Fruit fly (Drosophila melanogaster) whole organism, embryonic: ENCODE measurements around the gene CG14803.

Source experiments
- Antp ChIP-seq: fragments of 200-800 bp; sonication (Bioruptor generic); optimal IDR thresholded peaks from 3 replicates; lab custom pipeline; 2016; ENCODE audit warnings: missing biosample characterization, missing genetic modification characterization
- Asciz ChIP-seq: fragments of 200-800 bp; sonication (Bioruptor generic); optimal IDR thresholded peaks from 2 replicates; lab custom pipeline; 2017; ENCODE audit warnings: missing biosample characterization, mild to moderate bottlenecking, missing genetic modification characterization, missing genetic modification reagents
- Bgb ChIP-seq: fragments of 200-800 bp; sonication (Bioruptor generic); IDR thresholded peaks from 2 replicates; pipeline ENCODE4 v1.3.6; 2022; ENCODE audit warnings: missing biosample characterization, missing genetic modification characterization; ENCODE audit not compliant: partially characterized antibody
- CG10959 ChIP-seq: fragments of 200-800 bp; sonication (Bioruptor generic); IDR thresholded peaks from 2 replicates; pipeline ENCODE4 v1.3.6; 2022; ENCODE audit warnings: missing biosample characterization, missing genetic modification characterization
- CG11456 ChIP-seq: fragments of 200-800 bp; sonication (Bioruptor generic); IDR thresholded peaks from 3 replicates; pipeline ENCODE4 v1.3.6; 2022; ENCODE audit warnings: missing biosample characterization, missing genetic modification characterization
- CG14667 ChIP-seq: fragments of 200-800 bp; sonication (Bioruptor generic); IDR thresholded peaks from 2 replicates; pipeline ENCODE4 v1.3.6; 2022; ENCODE audit warnings: missing biosample characterization, missing genetic modification characterization
- CG1529 ChIP-seq: fragments of 200-800 bp; sonication (Bioruptor generic); optimal IDR thresholded peaks from 3 replicates; lab custom pipeline; 2018; ENCODE audit warnings: missing biosample characterization, missing genetic modification characterization
- CG17186 ChIP-seq: fragments of 200-800 bp; sonication (Bioruptor generic); optimal IDR thresholded peaks from 3 replicates; lab custom pipeline; 2017; ENCODE audit warnings: missing biosample characterization, missing genetic modification reagents, missing genetic modification characterization
- CG17385 ChIP-seq: fragments of 200-800 bp; sonication (Bioruptor generic); optimal IDR thresholded peaks from 3 replicates; lab custom pipeline; 2018; ENCODE audit warnings: missing biosample characterization, mild to moderate bottlenecking, missing genetic modification characterization
- CG17912 ChIP-seq: fragments of 200-800 bp; sonication (Bioruptor generic); optimal IDR thresholded peaks from 2 replicates; lab custom pipeline; 2018; ENCODE audit warnings: missing biosample characterization, mild to moderate bottlenecking, missing genetic modification characterization
- CG18764 ChIP-seq: fragments of 200-800 bp; sonication (Bioruptor generic); optimal IDR thresholded peaks from 3 replicates; lab custom pipeline; 2016; ENCODE audit warnings: missing biosample characterization, missing genetic modification characterization
- CG2678 ChIP-seq: fragments of 200-800 bp; sonication (Bioruptor generic); optimal IDR thresholded peaks from 3 replicates; lab custom pipeline; 2019; ENCODE audit warnings: missing biosample characterization, mild to moderate bottlenecking, missing genetic modification characterization, moderate library complexity
- CG31224 ChIP-seq: fragments of 200-800 bp; sonication (Bioruptor generic); IDR thresholded peaks from 2 replicates; pipeline ENCODE4 v1.3.6; 2022; ENCODE audit warnings: missing biosample characterization, missing genetic modification characterization
- CG4617 ChIP-seq: fragments of 200-800 bp; sonication (Bioruptor generic); optimal IDR thresholded peaks from 3 replicates; lab custom pipeline; 2016; ENCODE audit warnings: missing biosample characterization, missing genetic modification characterization, borderline replicate concordance
- CG6813 ChIP-seq: fragments of 200-800 bp; sonication (Bioruptor generic); optimal IDR thresholded peaks from 2 replicates; lab custom pipeline; 2017; ENCODE audit warnings: missing biosample characterization, missing genetic modification characterization, mild to moderate bottlenecking, moderate library complexity, missing genetic modification reagents
- CG7271 ChIP-seq: fragments of 200-800 bp; sonication (Bioruptor generic); optimal IDR thresholded peaks from 2 replicates; lab custom pipeline; 2018; ENCODE audit warnings: missing biosample characterization, mild to moderate bottlenecking, missing genetic modification characterization, moderate library complexity
- Camta ChIP-seq: fragments of 200-800 bp; sonication (Bioruptor generic); optimal IDR thresholded peaks from 2 replicates; lab custom pipeline; 2016; ENCODE audit warnings: missing biosample characterization, missing genetic modification characterization
- CrebB ChIP-seq: fragments of 200-800 bp; sonication (Bioruptor generic); optimal IDR thresholded peaks from 3 replicates; lab custom pipeline; 2018; ENCODE audit warnings: missing biosample characterization, mild to moderate bottlenecking, missing genetic modification characterization
- D19A ChIP-seq: fragments of 200-800 bp; optimal IDR thresholded peaks from 3 replicates; lab custom pipeline; 2019; ENCODE audit warnings: missing biosample characterization, mild to moderate bottlenecking, missing genetic modification characterization, moderate library complexity
- Dll ChIP-seq: fragments of 200-800 bp; sonication (Bioruptor generic); IDR thresholded peaks from 4 replicates; pipeline ENCODE4 v1.3.6; 2022; ENCODE audit warnings: missing biosample characterization, missing genetic modification characterization; ENCODE audit not compliant: partially characterized antibody
- Gsc ChIP-seq: fragments of 200-800 bp; sonication (Bioruptor generic); IDR thresholded peaks from 2 replicates; pipeline ENCODE4 v1.3.6; 2022; ENCODE audit warnings: missing biosample characterization, missing genetic modification characterization
- Hmr ChIP-seq: fragments of 200-800 bp; sonication (Bioruptor generic); optimal IDR thresholded peaks from 3 replicates; lab custom pipeline; 2017; ENCODE audit warnings: mild to moderate bottlenecking, missing biosample characterization, missing genetic modification reagents, missing genetic modification characterization
- Jarid2 ChIP-seq: fragments of 200-800 bp; sonication (Bioruptor generic); optimal IDR thresholded peaks from 3 replicates; lab custom pipeline; 2017; ENCODE audit warnings: mild to moderate bottlenecking, missing biosample characterization, missing genetic modification reagents, missing genetic modification characterization
- MBD-R2 ChIP-seq: fragments of 200-800 bp; sonication (Bioruptor generic); IDR thresholded peaks from 2 replicates; pipeline ENCODE4 v1.3.6; 2022; ENCODE audit warnings: missing biosample characterization, missing genetic modification characterization
- Mad ChIP-seq: fragments of 200-800 bp; sonication (Bioruptor generic); optimal IDR thresholded peaks from 2 replicates; lab custom pipeline; 2016; ENCODE audit warnings: missing biosample characterization, missing genetic modification characterization
- Myb ChIP-seq: fragments of 200-800 bp; sonication (Bioruptor generic); optimal IDR thresholded peaks from 2 replicates; lab custom pipeline; 2016; ENCODE audit warnings: missing biosample characterization, missing genetic modification characterization
- Nf-YB ChIP-seq: fragments of 200-800 bp; sonication (Bioruptor generic); optimal IDR thresholded peaks from 3 replicates; lab custom pipeline; 2019; ENCODE audit warnings: missing biosample characterization, mild to moderate bottlenecking, missing genetic modification characterization, moderate library complexity
- Taf1 ChIP-seq: fragments of 200-800 bp; sonication (Bioruptor generic); IDR thresholded peaks from 2 replicates; pipeline ENCODE4 v1.3.6; 2022; ENCODE audit warnings: missing biosample characterization, missing genetic modification characterization
- Tbp ChIP-seq: fragments of >200 bp; optimal IDR thresholded peaks from 2 replicates; lab custom pipeline; 2018; ENCODE audit warnings: missing biosample characterization, missing genetic modification characterization
- ab ChIP-seq: fragments of 200-800 bp; sonication (Bioruptor generic); optimal IDR thresholded peaks from 2 replicates; lab custom pipeline; 2016; ENCODE audit warnings: missing biosample characterization, missing genetic modification characterization
- bsh ChIP-seq, 2 experiments: fragments of 200-800 bp; sonication (Bioruptor generic); optimal IDR thresholded peaks; 2 replicates each; lab custom pipeline; 2017 to 2018; ENCODE audit warnings: mild to moderate bottlenecking in 2 of 2, missing biosample characterization in 2 of 2, missing genetic modification characterization in 2 of 2, moderate library complexity in 1 of 2
- cwo ChIP-seq: fragments of 200-800 bp; sonication (Bioruptor generic); optimal IDR thresholded peaks from 3 replicates; lab custom pipeline; 2017; ENCODE audit warnings: missing biosample characterization, missing genetic modification characterization, mild to moderate bottlenecking, moderate library complexity, missing genetic modification reagents
- dysf ChIP-seq: fragments of 200-800 bp; sonication (Bioruptor generic); IDR thresholded peaks from 3 replicates; pipeline ENCODE4 v1.3.6; 2022; ENCODE audit warnings: missing biosample characterization, missing genetic modification characterization
- ems ChIP-seq: fragments of 200-800 bp; sonication (Bioruptor generic); optimal IDR thresholded peaks from 3 replicates; lab custom pipeline; 2016; ENCODE audit warnings: missing biosample characterization, missing genetic modification characterization
- eyg ChIP-seq: fragments of 200-800 bp; sonication (Bioruptor generic); optimal IDR thresholded peaks from 3 replicates; lab custom pipeline; 2016; ENCODE audit warnings: missing biosample characterization, missing genetic modification characterization
- hbn ChIP-seq: fragments of 200-800 bp; sonication (Bioruptor generic); IDR thresholded peaks from 2 replicates; pipeline ENCODE4 v1.3.6; 2022; ENCODE audit warnings: missing biosample characterization, missing genetic modification characterization; ENCODE audit not compliant: partially characterized antibody
- inv ChIP-seq: fragments of 200-800 bp; sonication (Bioruptor generic); IDR thresholded peaks from 2 replicates; pipeline ENCODE4 v1.3.6; 2022; ENCODE audit warnings: missing biosample characterization, missing genetic modification characterization; ENCODE audit not compliant: partially characterized antibody
- ken ChIP-seq: fragments of 200-800 bp; sonication (Bioruptor generic); IDR thresholded peaks from 3 replicates; pipeline ENCODE4 v1.3.6; 2022; ENCODE audit warnings: missing biosample characterization, missing genetic modification characterization
- klu ChIP-seq: fragments of 200-800 bp; sonication (Bioruptor generic); IDR thresholded peaks from 2 replicates; pipeline ENCODE4 v1.3.6; 2022; ENCODE audit warnings: missing biosample characterization, missing genetic modification characterization
- lab ChIP-seq: fragments of 200-800 bp; sonication (Bioruptor generic); optimal IDR thresholded peaks from 3 replicates; lab custom pipeline; 2017; ENCODE audit warnings: missing biosample characterization, missing genetic modification characterization, mild to moderate bottlenecking, moderate library complexity, missing genetic modification reagents
- lilli ChIP-seq: fragments of 200-800 bp; sonication (Bioruptor generic); optimal IDR thresholded peaks from 3 replicates; lab custom pipeline; 2016; ENCODE audit warnings: missing biosample characterization, missing genetic modification characterization
- otp ChIP-seq: fragments of 200-800 bp; sonication (Bioruptor generic); IDR thresholded peaks from 3 replicates; pipeline ENCODE4, ENCODE4 v1.3.6; 2022; ENCODE audit warnings: missing biosample characterization, missing genetic modification characterization
- salm ChIP-seq: fragments of 200-800 bp; sonication (Bioruptor generic); optimal IDR thresholded peaks from 2 replicates; lab custom pipeline; 2018; ENCODE audit warnings: missing biosample characterization, mild to moderate bottlenecking, missing genetic modification characterization
- schlank ChIP-seq: fragments of 200-800 bp; sonication (Bioruptor generic); optimal IDR thresholded peaks from 2 replicates; lab custom pipeline; 2018; ENCODE audit warnings: missing biosample characterization, mild to moderate bottlenecking, missing genetic modification characterization
- sima ChIP-seq: fragments of 200-800 bp; sonication (Bioruptor generic); optimal IDR thresholded peaks from 2 replicates; lab custom pipeline; 2016; ENCODE audit warnings: missing biosample characterization, missing genetic modification characterization
- slou ChIP-seq: fragments of 200-800 bp; sonication (Bioruptor generic); optimal IDR thresholded peaks from 3 replicates; lab custom pipeline; 2016; ENCODE audit warnings: missing biosample characterization, missing genetic modification characterization
- sug ChIP-seq: fragments of 200-800 bp; optimal IDR thresholded peaks from 2 replicates; lab custom pipeline; 2019; ENCODE audit warnings: missing biosample characterization, mild to moderate bottlenecking, missing genetic modification characterization, moderate library complexity
- tll ChIP-seq, 2 experiments: fragments of 200-800 bp in 1 of 2; fragments of >200 bp in 1 of 2; sonication (Bioruptor generic) in 1 of 2; optimal IDR thresholded peaks; 2 replicates each; lab custom pipeline; 2017 to 2019; ENCODE audit warnings: missing biosample characterization in 2 of 2, missing genetic modification characterization in 2 of 2, mild to moderate bottlenecking in 1 of 2, moderate library complexity in 1 of 2
- ttk ChIP-seq: fragments of 200-800 bp; sonication (Bioruptor generic); IDR thresholded peaks from 2 replicates; pipeline ENCODE4 v2.1.2; 2022; ENCODE audit warnings: missing biosample characterization, missing genetic modification characterization
- unpg ChIP-seq: fragments of 200-800 bp; sonication (Bioruptor generic); optimal IDR thresholded peaks from 3 replicates; lab custom pipeline; 2018; ENCODE audit warnings: missing biosample characterization, mild to moderate bottlenecking, missing genetic modification characterization, moderate library complexity
- yki ChIP-seq: fragments of >200 bp; optimal IDR thresholded peaks from 3 replicates; lab custom pipeline; 2018

Gene CG14803

DNA sequence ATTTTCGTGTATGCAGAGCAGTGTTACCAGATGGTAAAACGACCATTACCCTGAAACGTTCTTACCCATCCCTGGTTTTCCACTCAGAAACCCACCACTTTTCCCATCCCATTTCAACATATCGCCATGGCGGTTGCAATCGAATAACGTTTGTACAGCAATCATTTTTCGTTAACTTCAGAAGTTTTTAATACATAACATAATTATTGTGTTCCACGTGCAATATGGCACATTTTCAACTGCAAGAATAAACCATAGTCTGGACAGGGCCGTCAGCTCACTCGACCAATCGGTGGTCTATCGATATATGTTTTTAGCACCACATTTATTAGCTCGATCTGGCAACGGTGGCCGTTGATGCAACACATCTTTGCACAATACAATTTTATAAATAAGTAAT is 21.3 kb downstream of the CG14803 start, which contains the start of the genes trr and mRpL16 (continued):
- TF ChIP-seq salm, result no peak
- TF ChIP-seq Myb (GFP tag; lab: Kevin White, UChicago), result peak; percentile 18
- TF ChIP-seq Tbp (GFP tag; lab: Kevin White, UChicago), result no peak
- TF ChIP-seq sima (GFP tag; lab: Kevin White, UChicago), result no peak
- TF ChIP-seq lilli (GFP tag; lab: Kevin White, UChicago), result peak; percentile 49
- TF ChIP-seq MBD-R2 (GFP tag; lab: Robert Waterston, UW), result peak; percentile 84
- no peak; the same call in 1 of the 2 replicates for TF ChIP-seq Taf1 (GFP tag; lab: Robert Waterston, UW)
- peak; percentile 2 for TF ChIP-seq CrebB (tag; lab: Kevin White, UChicago)
- TF ChIP-seq lab (GFP tag; lab: Kevin White, UChicago), result no peak
- TF ChIP-seq CG7271 (tag; lab: Kevin White, UChicago), result peak; percentile 14
- no peak for TF ChIP-seq CG1529 (GFP tag; lab: Kevin White, UChicago)
- peak; percentile 58 for TF ChIP-seq Mad (GFP tag; lab: Kevin White, UChicago)
- TF ChIP-seq D19A (tag; lab: Kevin White, UChicago), result no peak
- TF ChIP-seq ken, result 0 out of 3 replicates have a peak, but pooled peaks have one; percentile 10
- TF ChIP-seq CG17385 (GFP tag; lab: Kevin White, UChicago), result no peak
- TF ChIP-seq Hmr (GFP tag; lab: Kevin White, UChicago), result no peak
- peak in 1 of 2 experiments; percentile 33 for TF ChIP-seq bsh (GFP tag; optimal IDR thresholded peaks at IDR 0.05; lab: Kevin White, UChicago)
- TF ChIP-seq slou (GFP tag; lab: Kevin White, UChicago), result no peak
- no peak for TF ChIP-seq schlank
- 0 out of 3 replicates have a peak, but pooled peaks have one; percentile 46 for TF ChIP-seq CG11456
- TF ChIP-seq CG17912, result peak; percentile 30
- no peak for TF ChIP-seq Nf-YB (GFP tag; lab: Kevin White, UChicago)
- no peak for TF ChIP-seq klu
- TF ChIP-seq inv (GFP tag; lab: Robert Waterston, UW), result peak; percentile 58
- no peak for TF ChIP-seq ab (GFP tag; lab: Kevin White, UChicago)
- no peak for TF ChIP-seq CG6813 (GFP tag; lab: Kevin White, UChicago)
- no peak for TF ChIP-seq otp (GFP tag; lab: Robert Waterston, UW)
- TF ChIP-seq Jarid2 (GFP tag; lab: Kevin White, UChicago), result no peak
- no peak for TF ChIP-seq tll (GFP tag; optimal IDR thresholded peaks at IDR 0.05; lab: Kevin White, UChicago)
- TF ChIP-seq CG14667 (GFP tag; lab: Robert Waterston, UW), result peak; percentile 31; the same call in 1 of the 2 replicates
- TF ChIP-seq CG18764, result no peak
- no peak for TF ChIP-seq Camta
- TF ChIP-seq ttk, result no peak
- TF ChIP-seq yki (lab: Kevin White, UChicago), result no peak
- TF ChIP-seq ems (GFP tag; lab: Kevin White, UChicago), result no peak
- TF ChIP-seq eyg, result no peak
- TF ChIP-seq Antp (GFP tag; lab: Kevin White, UChicago), result no peak
- TF ChIP-seq CG31224 (GFP tag; lab: Robert Waterston, UW), result 0 out of 2 replicates have a peak, but pooled peaks have one; percentile 16
- TF ChIP-seq CG10959 (GFP tag; lab: Robert Waterston, UW), result no peak
- no peak for TF ChIP-seq CG2678 (tag; lab: Kevin White, UChicago)
- TF ChIP-seq dysf, result peak; percentile 47; the same call in 1 of the 3 replicates
- peak; percentile 86 for TF ChIP-seq Dll (GFP tag; lab: Robert Waterston, UW)
- TF ChIP-seq hbn (GFP tag; lab: Robert Waterston, UW), result peak; percentile 76
- TF ChIP-seq unpg (GFP tag; lab: Kevin White, UChicago), result peak; percentile 39
- TF ChIP-seq sug (tag; lab: Kevin White, UChicago), result peak; percentile 64
- no peak for TF ChIP-seq cwo (GFP tag; lab: Kevin White, UChicago)
- peak; percentile 32 for TF ChIP-seq CG17186 (GFP tag; lab: Kevin White, UChicago)
- no peak for TF ChIP-seq Gsc (GFP tag; lab: Robert Waterston, UW)
- peak; percentile 66 for TF ChIP-seq Bgb (GFP tag; lab: Robert Waterston, UW)
- TF ChIP-seq Asciz (GFP tag; lab: Kevin White, UChicago), result no peak
- peak; percentile 37 for TF ChIP-seq CG4617 (GFP tag; lab: Kevin White, UChicago)
